Worm (Caenorhabditis elegans) whole organism, midembryonic: ENCODE results near the gene C25E10.10.

Source experiments
- T22C8.4 ChIP-seq: fragments of 200-800 bp; sonication (Bioruptor generic); IDR thresholded peaks from 2 replicates; pipeline ENCODE4 v1.3.6; 2022; ENCODE audit warnings: missing genetic modification characterization, missing compliant biosample characterization
- cog-1 ChIP-seq: sonication (generic microtip); optimal IDR thresholded peaks from 2 replicates; lab custom pipeline; 2016; ENCODE audit warnings: missing genetic modification characterization, missing compliant biosample characterization
- flt-1 ChIP-seq: fragments of 200-800 bp; sonication (Bioruptor generic); IDR thresholded peaks from 2 replicates; pipeline ENCODE4 v1.3.6; 2022; ENCODE audit warnings: missing genetic modification characterization, missing compliant biosample characterization
- klf-2 ChIP-seq: fragments of 200-800 bp; sonication (Bioruptor generic); conservative IDR thresholded peaks from 2 replicates; pipeline ENCODE4 v1.3.6; 2022; ENCODE audit warnings: missing genetic modification reagents, missing genetic modification characterization, missing compliant biosample characterization
- med-1 ChIP-seq: sonication (generic microtip); optimal IDR thresholded peaks from 2 replicates; lab custom pipeline; 2017; ENCODE audit warnings: missing genetic modification characterization, mild to moderate bottlenecking, missing compliant biosample characterization, antibody characterized with exemption, missing genetic modification reagents; ENCODE audit not compliant: insufficient read depth
- ref-1 ChIP-seq: fragments of 200-800 bp; sonication (Bioruptor generic); conservative IDR thresholded peaks from 2 replicates; pipeline ENCODE4 v1.3.6; 2022; ENCODE audit warnings: missing genetic modification reagents, missing genetic modification characterization, missing compliant biosample characterization
- tab-1 ChIP-seq: fragments of 200-800 bp; sonication (Bioruptor generic); IDR thresholded peaks from 2 replicates; pipeline ENCODE4 v1.3.6; 2022; ENCODE audit warnings: missing genetic modification characterization, missing compliant biosample characterization
- ztf-23 ChIP-seq: fragments of 200-800 bp; sonication (Bioruptor generic); IDR thresholded peaks from 2 replicates; pipeline ENCODE4 v1.3.6; 2022; ENCODE audit warnings: missing genetic modification reagents, missing genetic modification characterization, missing compliant biosample characterization
- ztf-29 ChIP-seq: fragments of 200-800 bp; sonication (Bioruptor generic); IDR thresholded peaks from 2 replicates; pipeline ENCODE4 v1.3.6; 2022; ENCODE audit warnings: missing genetic modification reagents, missing genetic modification characterization, missing compliant biosample characterization

C25E10.10 gene

DNA sequence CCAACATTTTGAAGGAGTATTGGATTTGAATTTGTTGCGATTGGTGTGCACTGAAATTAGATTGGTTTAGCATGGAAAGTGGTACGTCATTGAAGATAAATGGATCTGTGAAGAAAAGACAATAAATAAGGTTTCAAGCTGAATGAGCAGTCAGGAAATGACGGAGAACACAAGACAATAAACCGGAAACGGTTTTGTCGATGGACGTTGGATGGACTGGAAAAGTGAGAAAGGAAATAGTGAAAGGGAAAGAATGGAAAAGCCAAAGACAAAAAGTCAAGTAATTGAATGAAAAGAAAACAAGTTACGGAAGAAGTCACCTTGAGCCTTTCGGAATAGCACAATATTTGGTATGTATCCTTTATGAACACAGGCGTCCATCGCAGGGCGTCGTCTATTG lies 20.1 kb upstream of the C25E10.10 start, which contains the start of gene T27E4.7:
T27E4.7 (minus strand) TSS at position 50 of the 400 bp plus-strand sequence.
- TF ChIP-seq ztf-23 (GFP tag; lab: Robert Waterston, UW) (no peak), ref-1 (no peak), med-1 (no peak), T22C8.4 (GFP tag; lab: Robert Waterston, UW) (no peak), ztf-29 (GFP tag; lab: Robert Waterston, UW) (no peak), tab-1 (GFP tag; lab: Robert Waterston, UW) (no peak), klf-2 (GFP tag; lab: Robert Waterston, UW) (no peak), flt-1 (no peak), cog-1 (no peak)

DNA sequence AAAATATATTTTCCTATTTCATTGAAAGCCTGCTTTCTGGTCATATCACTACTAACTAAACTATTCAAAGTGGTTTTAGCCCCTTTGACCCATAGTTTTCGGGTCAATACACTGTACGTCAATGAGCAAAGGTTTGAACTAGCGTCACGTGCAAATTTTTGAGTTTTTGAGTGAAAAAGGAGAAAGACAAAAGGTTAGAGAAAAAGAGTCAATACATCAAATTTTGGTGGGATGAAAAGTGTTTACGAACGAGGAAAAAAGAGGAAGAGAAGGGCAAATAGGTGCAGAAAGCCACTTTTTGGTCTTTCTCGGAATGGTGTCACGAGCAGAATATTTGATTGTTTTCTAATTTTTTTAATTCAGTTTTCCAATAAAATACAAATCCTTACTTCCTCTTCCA lies 19.7 kb upstream of the C25E10.10 start:
- TF ChIP-seq cog-1 (no peak), ztf-29 (GFP tag; lab: Robert Waterston, UW) (no peak), ztf-23 (GFP tag; lab: Robert Waterston, UW) (no peak), flt-1 (no peak), T22C8.4 (GFP tag; lab: Robert Waterston, UW) (no peak), med-1 (no peak), klf-2 (GFP tag; lab: Robert Waterston, UW) (no peak), ref-1 (no peak), tab-1 (GFP tag; lab: Robert Waterston, UW) (no peak)

ce11 chrV:9074360-9074834 lies 18.2 kb upstream of the C25E10.10 start:
- TF ChIP-seq T22C8.4 (GFP tag; lab: Robert Waterston, UW) (no peak), tab-1 (GFP tag; lab: Robert Waterston, UW) (no peak), ref-1 (no peak), cog-1 (no peak), med-1 (no peak), ztf-23 (GFP tag; lab: Robert Waterston, UW) (no peak), klf-2 (GFP tag; lab: Robert Waterston, UW) (no peak), ztf-29 (GFP tag; lab: Robert Waterston, UW) (no peak)

- TF ChIP-seq cog-1 (no peak), ztf-23 (GFP tag; lab: Robert Waterston, UW) (no peak), med-1 (no peak), flt-1 (no peak), klf-2 (GFP tag; lab: Robert Waterston, UW) (no peak), ref-1 (no peak), T22C8.4 (GFP tag; lab: Robert Waterston, UW) (no peak), ztf-29 (GFP tag; lab: Robert Waterston, UW) (no peak), tab-1 (GFP tag; lab: Robert Waterston, UW) (no peak)
Measured at ce11 chrV:9073322-9074038, 17.3 kb upstream of the C25E10.10 start, which contains the start of gene oac-50. Gene oac-50, minus strand, starts transcription at chrV:9073540.

ce11 chrV:9069680-9070079 lies 13.5 kb upstream of the C25E10.10 start, which contains the start of gene T27E4.5:
Gene T27E4.5, minus strand, starts transcription at chrV:9069780.
- TF ChIP-seq med-1 (no peak), cog-1 (no peak), flt-1 (no peak), T22C8.4 (GFP tag; lab: Robert Waterston, UW) (no peak), klf-2 (GFP tag; lab: Robert Waterston, UW) (no peak), ztf-23 (GFP tag; lab: Robert Waterston, UW) (no peak), ref-1 (no peak), ztf-29 (GFP tag; lab: Robert Waterston, UW) (no peak), tab-1 (GFP tag; lab: Robert Waterston, UW) (no peak)

DNA sequence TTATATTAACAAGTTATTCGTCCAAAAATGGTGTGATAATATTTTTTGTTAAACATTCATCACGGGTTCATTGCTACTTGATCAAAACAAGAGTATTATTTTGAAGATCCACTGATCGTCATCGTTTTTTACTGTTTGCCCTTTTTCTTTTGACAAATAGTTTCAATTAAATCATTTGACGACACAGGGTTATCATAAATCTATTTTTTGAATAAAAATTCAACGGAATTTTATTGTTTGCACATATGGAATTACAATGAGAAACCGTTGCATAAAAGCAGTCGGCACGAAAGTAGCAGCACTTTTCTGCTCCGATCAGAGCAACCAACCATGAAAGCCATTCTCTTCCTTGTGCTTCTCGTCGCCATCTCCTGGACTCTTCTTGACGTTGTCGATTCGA lies 11.5 kb upstream of the C25E10.10 start, which contains the start of gene fip-2:
fip-2 (plus strand) TSS at position 301 of the 400 bp plus-strand sequence.
- no peak for TF ChIP-seq flt-1
- TF ChIP-seq T22C8.4 (GFP tag; lab: Robert Waterston, UW), result no peak
- TF ChIP-seq tab-1 (GFP tag; lab: Robert Waterston, UW), result no peak
- TF ChIP-seq ztf-23 (GFP tag; lab: Robert Waterston, UW), result no peak
- TF ChIP-seq med-1, result no peak
- no peak for TF ChIP-seq ref-1
- TF ChIP-seq klf-2 (GFP tag; lab: Robert Waterston, UW), result no peak
- no peak for TF ChIP-seq ztf-29 (GFP tag; lab: Robert Waterston, UW)
- no peak for TF ChIP-seq cog-1

DNA sequence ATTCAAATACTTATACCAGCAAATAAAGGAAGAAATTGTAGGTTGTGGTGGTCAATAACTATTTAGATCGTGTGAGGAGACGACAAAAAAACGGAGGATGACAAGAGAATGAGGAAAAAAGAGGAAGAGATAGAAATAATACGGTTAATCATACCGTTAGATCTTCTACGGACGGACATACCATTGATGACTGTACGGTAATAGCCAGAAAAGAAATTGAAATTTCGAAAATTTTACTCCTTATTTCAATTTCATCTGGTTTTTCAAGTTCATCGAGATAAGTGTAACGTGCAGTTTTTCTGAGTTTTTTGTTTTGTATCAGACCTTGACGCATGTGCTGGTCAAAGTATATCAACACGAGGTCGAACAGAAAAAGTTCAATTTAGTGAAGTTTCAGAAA lies 9.8 kb upstream of the C25E10.10 start:
- TF ChIP-seq ztf-29 (GFP tag; lab: Robert Waterston, UW) (no peak), flt-1 (no peak), cog-1 (no peak), T22C8.4 (GFP tag; lab: Robert Waterston, UW) (no peak), med-1 (no peak), tab-1 (GFP tag; lab: Robert Waterston, UW) (no peak), klf-2 (GFP tag; lab: Robert Waterston, UW) (no peak), ztf-23 (GFP tag; lab: Robert Waterston, UW) (no peak), ref-1 (no peak)

- TF ChIP-seq tab-1 (GFP tag; lab: Robert Waterston, UW), result no peak
- TF ChIP-seq ref-1, result no peak
- no peak for TF ChIP-seq T22C8.4 (GFP tag; lab: Robert Waterston, UW)
- no peak for TF ChIP-seq flt-1
- TF ChIP-seq klf-2 (GFP tag; lab: Robert Waterston, UW), result no peak
- TF ChIP-seq ztf-23 (GFP tag; lab: Robert Waterston, UW), result no peak
- no peak for TF ChIP-seq med-1
- no peak for TF ChIP-seq cog-1
- TF ChIP-seq ztf-29 (GFP tag; lab: Robert Waterston, UW), result no peak
Measured at ce11 chrV:9065001-9065400, 8.8 kb upstream of the C25E10.10 start.

- TF ChIP-seq ztf-29 (GFP tag; lab: Robert Waterston, UW) (no peak), flt-1 (no peak), ztf-23 (GFP tag; lab: Robert Waterston, UW) (no peak), med-1 (no peak), tab-1 (GFP tag; lab: Robert Waterston, UW) (no peak), klf-2 (GFP tag; lab: Robert Waterston, UW) (no peak), cog-1 (no peak), T22C8.4 (GFP tag; lab: Robert Waterston, UW) (no peak), ref-1 (no peak)
Measured at ce11 chrV:9063134-9063533, 7.0 kb upstream of the C25E10.10 start.
